Worm (Caenorhabditis elegans) whole organism, L1 larva: ENCODE results near the gene srw-103.

Source experiments
- C16A3.4 ChIP-seq: fragments of 150-350 bp; optimal IDR thresholded peaks from 2 replicates; lab custom pipeline; 2014; ENCODE audit warnings: missing biosample characterization, missing genetic modification characterization
- C34B4.2 ChIP-seq: sonication (generic microtip); optimal IDR thresholded peaks from 2 replicates; lab custom pipeline; 2017; ENCODE audit warnings: mild to moderate bottlenecking, missing genetic modification characterization, missing compliant biosample characterization
- aha-1 ChIP-seq: fragments of 150-350 bp; optimal IDR thresholded peaks from 2 replicates; lab custom pipeline; 2014; ENCODE audit warnings: missing biosample characterization, missing genetic modification characterization
- alr-1 ChIP-seq: fragments of 200-800 bp; sonication (Bioruptor generic); optimal IDR thresholded peaks from 2 replicates; lab custom pipeline; 2018; ENCODE audit warnings: borderline replicate concordance, mild to moderate bottlenecking, missing genetic modification characterization, missing compliant biosample characterization
- ama-1 ChIP-seq: fragments of 150-350 bp; optimal IDR thresholded peaks from 2 replicates; lab custom pipeline; 2014
- ceh-8 ChIP-seq: fragments of 200-800 bp; sonication (Bioruptor generic); optimal IDR thresholded peaks from 2 replicates; lab custom pipeline; 2018; ENCODE audit warnings: mild to moderate bottlenecking, missing genetic modification characterization, moderate library complexity, missing compliant biosample characterization
- ceh-82 ChIP-seq, 3 experiments: fragments of 150-350 bp in 1 of 3; sonication (generic microtip) in 2 of 3; optimal IDR thresholded peaks; 2 replicates each; lab custom pipeline; 2014 to 2017; ENCODE audit warnings: missing biosample characterization in 3 of 3, missing genetic modification characterization in 3 of 3
- ceh-88 ChIP-seq: fragments of 200-800 bp; sonication (Bioruptor generic); IDR thresholded peaks from 2 replicates; pipeline ENCODE4 v1.3.6; 2022; ENCODE audit warnings: missing genetic modification characterization, missing compliant biosample characterization
- ces-1 ChIP-seq: fragments of 150-350 bp; optimal IDR thresholded peaks from 2 replicates; lab custom pipeline; 2014; ENCODE audit warnings: missing biosample characterization, missing genetic modification reagents, missing genetic modification characterization
- dpl-1 ChIP-seq, 3 experiments: fragments of 150-350 bp in 2 of 3; sonication (generic microtip) in 1 of 3; optimal IDR thresholded peaks; 2 replicates each; lab custom pipeline; 2014 to 2017; ENCODE audit warnings: missing biosample characterization in 3 of 3, missing genetic modification characterization in 3 of 3, missing genetic modification reagents in 3 of 3
- dsc-1 ChIP-seq: sonication (generic microtip); optimal IDR thresholded peaks from 2 replicates; lab custom pipeline; 2016; ENCODE audit warnings: mild to moderate bottlenecking, missing genetic modification characterization, missing compliant biosample characterization
- efl-3 ChIP-seq: fragments of 200-800 bp; sonication (Bioruptor generic); optimal IDR thresholded peaks from 2 replicates; lab custom pipeline; 2018; ENCODE audit warnings: mild to moderate bottlenecking, missing genetic modification characterization, missing compliant biosample characterization
- egl-13 ChIP-seq: sonication (generic microtip); optimal IDR thresholded peaks from 2 replicates; lab custom pipeline; 2016; ENCODE audit warnings: missing genotype, missing genetic modification reagents, missing genetic modification characterization, missing compliant biosample characterization
- egl-27 ChIP-seq, 2 experiments: fragments of 150-350 bp in 1 of 2; sonication (generic microtip); optimal IDR thresholded peaks; 3 replicates each; lab custom pipeline; 2017 to 2018; ENCODE audit warnings: missing biosample characterization in 2 of 2, missing genetic modification characterization in 2 of 2, missing genetic modification reagents in 2 of 2
- elt-2 ChIP-seq: sonication (generic microtip); optimal IDR thresholded peaks from 2 replicates; lab custom pipeline; 2016; ENCODE audit warnings: missing genetic modification characterization, mild to moderate bottlenecking, inconsistent platforms, missing compliant biosample characterization, missing genetic modification reagents
- elt-3 ChIP-seq, 6 experiments: fragments of 150-350 bp in 1 of 6; sonication (generic microtip); optimal IDR thresholded peaks; 2 replicates each; lab custom pipeline; 2017 to 2018; ENCODE audit warnings: missing biosample characterization in 6 of 6, missing genetic modification characterization in 6 of 6, inconsistent platforms in 1 of 6
- fkh-10 ChIP-seq: sonication (generic microtip); optimal IDR thresholded peaks from 2 replicates; lab custom pipeline; 2017; ENCODE audit warnings: missing biosample characterization, missing genetic modification reagents, missing genetic modification characterization
- grh-1 ChIP-seq: fragments of 200-800 bp; sonication (Bioruptor generic); IDR thresholded peaks from 2 replicates; pipeline ENCODE4 v1.3.6; 2022; ENCODE audit warnings: missing genetic modification reagents, missing genetic modification characterization, missing compliant biosample characterization
- hlh-4 ChIP-seq: sonication (generic microtip); optimal IDR thresholded peaks from 2 replicates; lab custom pipeline; 2016; ENCODE audit warnings: mild to moderate bottlenecking, missing genetic modification characterization, missing compliant biosample characterization
- hpl-2 ChIP-seq: fragments of 150-350 bp; optimal IDR thresholded peaks from 2 replicates; lab custom pipeline; 2014; ENCODE audit warnings: missing biosample characterization, missing genetic modification reagents, missing genetic modification characterization
- irx-1 ChIP-seq: sonication (generic microtip); optimal IDR thresholded peaks from 2 replicates; lab custom pipeline; 2016; ENCODE audit warnings: missing genetic modification characterization, missing compliant biosample characterization
- jun-1 ChIP-seq: fragments of 150-350 bp; optimal IDR thresholded peaks from 2 replicates; lab custom pipeline; 2014; ENCODE audit warnings: missing biosample characterization, missing genetic modification reagents, missing genetic modification characterization
- lin-15B ChIP-seq: fragments of 150-350 bp; sonication (generic microtip); optimal IDR thresholded peaks from 3 replicates; lab custom pipeline; 2014; ENCODE audit warnings: missing biosample characterization, missing genetic modification characterization
- lin-35 ChIP-seq, 2 experiments: fragments of 150-350 bp; optimal IDR thresholded peaks; 2 replicates each; lab custom pipeline; 2014; ENCODE audit warnings: missing biosample characterization in 2 of 2, missing genetic modification characterization in 2 of 2, missing genetic modification reagents in 2 of 2
- lir-3 ChIP-seq: sonication (generic microtip); optimal IDR thresholded peaks from 2 replicates; lab custom pipeline; 2016; ENCODE audit warnings: mild to moderate bottlenecking, missing genetic modification characterization, moderate library complexity, missing compliant biosample characterization; ENCODE audit not compliant: poor library complexity
- lsy-2 ChIP-seq, 2 experiments: fragments of 150-350 bp; optimal IDR thresholded peaks; 2 replicates each; lab custom pipeline; 2014; ENCODE audit warnings: missing biosample characterization in 2 of 2, missing genetic modification characterization in 2 of 2
- mab-9 ChIP-seq: fragments of 200-800 bp; sonication (Bioruptor generic); IDR thresholded peaks from 2 replicates; pipeline ENCODE4 v1.3.6; 2022; ENCODE audit warnings: missing genetic modification reagents, missing genetic modification characterization, missing compliant biosample characterization
- mdl-1 ChIP-seq, 2 experiments: fragments of 150-350 bp; optimal IDR thresholded peaks; 2 replicates each; lab custom pipeline; 2014 to 2017; ENCODE audit warnings: missing biosample characterization in 2 of 2, missing genetic modification characterization in 2 of 2, inconsistent platforms in 1 of 2
- mef-2 ChIP-seq: fragments of 150-350 bp; optimal IDR thresholded peaks from 2 replicates; lab custom pipeline; 2014; ENCODE audit warnings: missing biosample characterization, missing genetic modification characterization
- nhr-12 ChIP-seq: sonication (generic microtip); optimal IDR thresholded peaks from 2 replicates; lab custom pipeline; 2017; ENCODE audit warnings: missing biosample characterization, missing genetic modification characterization
- nhr-19 ChIP-seq: fragments of 200-800 bp; sonication (Bioruptor generic); conservative IDR thresholded peaks from 2 replicates; pipeline ENCODE4 v1.3.6; 2022; ENCODE audit warnings: missing genetic modification characterization, missing compliant biosample characterization
- nhr-20 ChIP-seq: sonication (generic microtip); optimal IDR thresholded peaks from 2 replicates; lab custom pipeline; 2016; ENCODE audit warnings: mild to moderate bottlenecking, missing genetic modification characterization, missing compliant biosample characterization
- nhr-28 ChIP-seq: fragments of 150-350 bp; optimal IDR thresholded peaks from 2 replicates; lab custom pipeline; 2014; ENCODE audit warnings: missing biosample characterization, missing genetic modification characterization
- nhr-47 ChIP-seq: sonication (generic microtip); optimal IDR thresholded peaks from 2 replicates; lab custom pipeline; 2016; ENCODE audit warnings: mild to moderate bottlenecking, missing genetic modification characterization, moderate library complexity, missing compliant biosample characterization
- nhr-71 ChIP-seq: sonication (generic microtip); optimal IDR thresholded peaks from 2 replicates; lab custom pipeline; 2016; ENCODE audit warnings: mild to moderate bottlenecking, missing genetic modification characterization, moderate library complexity, missing compliant biosample characterization
- nhr-77 ChIP-seq: fragments of 150-350 bp; optimal IDR thresholded peaks from 2 replicates; lab custom pipeline; 2014; ENCODE audit warnings: missing biosample characterization, missing genetic modification characterization
- nhr-84 ChIP-seq: sonication (generic microtip); optimal IDR thresholded peaks from 2 replicates; lab custom pipeline; 2017; ENCODE audit warnings: missing biosample characterization, missing genetic modification characterization
- nhr-85 ChIP-seq: sonication (generic microtip); peaks from one replicate; lab custom pipeline; 2016; ENCODE audit warnings: missing genetic modification characterization, inconsistent platforms, missing compliant biosample characterization
- pax-3 ChIP-seq: fragments of 200-800 bp; sonication (Bioruptor generic); optimal IDR thresholded peaks from 2 replicates; lab custom pipeline; 2018; ENCODE audit warnings: mild to moderate bottlenecking, missing genetic modification characterization, moderate library complexity, missing compliant biosample characterization
- rnt-1 ChIP-seq: sonication (generic microtip); optimal IDR thresholded peaks from 2 replicates; lab custom pipeline; 2016; ENCODE audit warnings: mild to moderate bottlenecking, missing genetic modification characterization, moderate library complexity, missing compliant biosample characterization
- snpc-4 ChIP-seq: fragments of 150-350 bp; optimal IDR thresholded peaks from 2 replicates; lab custom pipeline; 2014; ENCODE audit warnings: missing biosample characterization, missing genetic modification characterization
- sox-4 ChIP-seq: sonication (generic microtip); optimal IDR thresholded peaks from 2 replicates; lab custom pipeline; 2016; ENCODE audit warnings: missing genetic modification characterization, missing compliant biosample characterization
- sptf-1 ChIP-seq: fragments of 150-350 bp; optimal IDR thresholded peaks from 2 replicates; lab custom pipeline; 2014; ENCODE audit warnings: missing biosample characterization, missing genetic modification characterization
- swsn-7 ChIP-seq: sonication (generic microtip); optimal IDR thresholded peaks from 2 replicates; lab custom pipeline; 2016; ENCODE audit warnings: missing genetic modification characterization, missing compliant biosample characterization
- unc-130 ChIP-seq: fragments of 150-350 bp; optimal IDR thresholded peaks from 2 replicates; lab custom pipeline; 2017; ENCODE audit warnings: missing biosample characterization, missing genetic modification characterization, inconsistent platforms
- unc-30 ChIP-seq: sonication (generic microtip); optimal IDR thresholded peaks from 2 replicates; lab custom pipeline; 2017; ENCODE audit warnings: missing biosample characterization, missing genetic modification characterization
- unc-86 ChIP-seq: sonication (generic microtip); optimal IDR thresholded peaks from 2 replicates; lab custom pipeline; 2016; ENCODE audit warnings: missing genetic modification characterization, missing compliant biosample characterization
- unc-98 ChIP-seq: fragments of 200-800 bp; sonication (Bioruptor generic); IDR thresholded peaks from 2 replicates; pipeline ENCODE4 v1.3.6; 2022; ENCODE audit warnings: missing genetic modification characterization, missing compliant biosample characterization
- xbp-1 ChIP-seq: sonication (generic microtip); optimal IDR thresholded peaks from 2 replicates; lab custom pipeline; 2016; ENCODE audit warnings: missing genetic modification characterization, missing compliant biosample characterization
- zag-1 ChIP-seq: fragments of 150-350 bp; optimal IDR thresholded peaks from 2 replicates; lab custom pipeline; 2014; ENCODE audit warnings: missing biosample characterization, missing genetic modification characterization
- ztf-11 ChIP-seq, 2 experiments: sonication (generic microtip); optimal IDR thresholded peaks; 2 replicates each; lab custom pipeline; 2016 to 2017; ENCODE audit warnings: missing genetic modification characterization in 2 of 2, missing biosample characterization in 1 of 2, missing compliant biosample characterization in 1 of 2
- ztf-4 ChIP-seq: fragments of 150-350 bp; optimal IDR thresholded peaks from 2 replicates; lab custom pipeline; 2014; ENCODE audit warnings: missing biosample characterization, missing genetic modification characterization

Gene srw-103

DNA sequence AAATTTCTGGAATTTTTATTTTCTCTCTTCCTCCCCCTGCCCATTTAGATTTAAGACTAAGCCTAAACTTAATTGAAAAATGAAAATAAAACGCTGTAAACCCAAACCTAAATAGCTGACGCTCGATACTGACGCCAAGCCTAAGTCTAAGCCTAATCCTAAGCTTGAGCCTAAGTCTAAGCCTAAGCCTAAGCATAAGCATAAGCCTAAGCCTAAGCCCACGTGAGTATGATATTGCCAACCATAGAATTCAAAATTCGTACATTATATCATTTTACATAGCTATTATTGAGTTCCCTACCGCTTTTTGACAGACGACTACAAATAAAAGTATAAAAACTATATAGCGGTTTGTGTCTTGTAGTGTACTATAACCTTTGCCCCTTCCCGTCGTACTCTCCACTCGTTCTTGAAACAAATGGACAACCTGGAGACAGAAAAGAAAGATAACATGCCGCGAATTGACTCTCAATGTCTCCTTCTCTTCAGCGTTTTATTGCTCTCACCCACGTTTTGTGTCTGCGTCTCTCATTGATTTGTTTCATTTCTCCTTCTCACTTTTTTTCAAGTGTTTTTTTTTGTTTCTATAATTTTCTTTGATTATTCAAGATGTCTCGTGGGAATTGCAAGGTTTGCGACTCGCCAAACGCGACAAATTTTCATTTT is 26.3 kb downstream of the srw-103 start, which contains the start of gene nhr-256 (continued):
- TF ChIP-seq elt-2 (peak; percentile 85), unc-130 (tag; lab: Kevin White, UChicago) (no peak), nhr-47 (tag; lab: Kevin White, UChicago) (peak; percentile 62), nhr-28 (tag; lab: Kevin White, UChicago) (peak; percentile 50), sptf-1 (tag; lab: Kevin White, UChicago) (no peak), ceh-88 (GFP tag; lab: Robert Waterston, UW) (no peak), C34B4.2 (tag; lab: Kevin White, UChicago) (no peak), lin-35 (GFP tag; optimal IDR thresholded peaks at IDR 0.05; lab: Kevin White, UChicago) (peak; percentile 44 to 80), nhr-71 (tag; lab: Kevin White, UChicago) (peak; percentile 84), nhr-12 (tag; lab: Kevin White, UChicago) (peak; percentile 29), grh-1 (GFP tag; lab: Robert Waterston, UW) (no peak), pax-3 (no peak), ces-1 (GFP tag; lab: Kevin White, UChicago) (no peak), efl-3 (GFP tag; lab: Kevin White, UChicago) (no peak), ama-1 (lab: Kevin White, UChicago) (no peak), C16A3.4 (peak; percentile 43), egl-13 (no peak), ceh-82 (tag; optimal IDR thresholded peaks at IDR 0.05; lab: Kevin White, UChicago) (peak; percentile 2 to 34 (median 13)), unc-30 (no peak), mdl-1 (tag; optimal IDR thresholded peaks at IDR 0.05; lab: Kevin White, UChicago) (peak in 1 of 2 experiments; percentile 71), dpl-1 (GFP tag; optimal IDR thresholded peaks at IDR 0.05; lab: Kevin White, UChicago) (peak; percentile 40 to 55 (median 48)), zag-1 (tag; lab: Kevin White, UChicago) (no peak), jun-1 (tag; lab: Kevin White, UChicago) (no peak), nhr-19 (GFP tag; lab: Robert Waterston, UW) (peak; percentile 72), fkh-10 (no peak), xbp-1 (tag; lab: Kevin White, UChicago) (peak; percentile 27), nhr-20 (tag; lab: Kevin White, UChicago) (peak; percentile 84), lir-3 (tag; lab: Kevin White, UChicago) (peak; percentile 32), mef-2 (tag; lab: Kevin White, UChicago) (no peak), sox-4 (no peak), mab-9 (GFP tag; lab: Robert Waterston, UW) (no peak), swsn-7 (tag; lab: Kevin White, UChicago) (peak; percentile 54), nhr-77 (tag; lab: Kevin White, UChicago) (peak; percentile 67), elt-3 (tag; optimal IDR thresholded peaks at IDR 0.05; lab: Kevin White, UChicago) (peak in 3 of 6 experiments; percentile 22 to 57 (median 56)), ztf-4 (tag; lab: Kevin White, UChicago) (no peak), unc-86 (tag; lab: Kevin White, UChicago) (no peak), lsy-2 (tag; optimal IDR thresholded peaks at IDR 0.05; lab: Kevin White, UChicago) (peak; percentile 50 to 75), hlh-4 (no peak), lin-15B (tag; lab: Kevin White, UChicago) (no peak), snpc-4 (tag; lab: Kevin White, UChicago) (peak; percentile 52), dsc-1 (peak; percentile 40), nhr-85 (peak; percentile 84), ceh-8 (GFP tag; lab: Kevin White, UChicago) (no peak), alr-1 (tag; lab: Kevin White, UChicago) (no peak), rnt-1 (tag; lab: Kevin White, UChicago) (peak; percentile 60), irx-1 (tag; lab: Kevin White, UChicago) (peak; percentile 33), egl-27 (tag; optimal IDR thresholded peaks at IDR 0.05; lab: Kevin White, UChicago) (no peak), aha-1 (tag; lab: Kevin White, UChicago) (no peak), unc-98 (GFP tag; lab: Robert Waterston, UW) (no peak), hpl-2 (peak; percentile 4), ztf-11 (tag; optimal IDR thresholded peaks at IDR 0.05; lab: Kevin White, UChicago) (no peak), nhr-84 (tag; lab: Kevin White, UChicago) (no peak)
